Fruit fly (Drosophila melanogaster) whole organism, embryonic: ENCODE data around the gene Hnf4.

Source experiments
- CG10209 ChIP-seq: fragments of 200-800 bp; sonication (Bioruptor generic); optimal IDR thresholded peaks from 3 replicates; lab custom pipeline; 2017; ENCODE audit warnings: missing biosample characterization, mild to moderate bottlenecking, missing genetic modification characterization, missing genetic modification reagents
- CG11247 ChIP-seq: fragments of 200-800 bp; sonication (Bioruptor generic); IDR thresholded peaks from 2 replicates; pipeline ENCODE4 v1.3.6; 2022; ENCODE audit warnings: missing biosample characterization, missing genetic modification characterization
- CG11696 ChIP-seq: fragments of 200-800 bp; sonication (Bioruptor generic); IDR thresholded peaks from 2 replicates; pipeline ENCODE4 v1.3.6; 2022; ENCODE audit warnings: missing biosample characterization, missing genetic modification characterization
- CG12155 ChIP-seq: fragments of 200-800 bp; sonication (Bioruptor generic); optimal IDR thresholded peaks from 3 replicates; lab custom pipeline; 2016; ENCODE audit warnings: missing biosample characterization, missing genetic modification characterization
- CG12236 ChIP-seq: fragments of 200-800 bp; sonication (Bioruptor generic); optimal IDR thresholded peaks from 2 replicates; lab custom pipeline; 2016; ENCODE audit warnings: missing biosample characterization, missing genetic modification characterization
- CG1233 ChIP-seq: fragments of 200-800 bp; sonication (Bioruptor generic); optimal IDR thresholded peaks from 4 replicates; lab custom pipeline; 2018; ENCODE audit warnings: missing biosample characterization, mild to moderate bottlenecking, missing genetic modification characterization
- CG13775 ChIP-seq: fragments of 200-800 bp; sonication (Bioruptor generic); optimal IDR thresholded peaks from 3 replicates; lab custom pipeline; 2017; ENCODE audit warnings: missing biosample characterization, mild to moderate bottlenecking, missing genetic modification characterization
- CG14441 ChIP-seq: fragments of 200-800 bp; sonication (Bioruptor generic); IDR thresholded peaks from 2 replicates; pipeline ENCODE4 v1.3.6; 2022; ENCODE audit warnings: missing biosample characterization, missing genetic modification characterization
- CG15011 ChIP-seq: fragments of 200-800 bp; sonication (Bioruptor generic); optimal IDR thresholded peaks from 3 replicates; lab custom pipeline; 2018; ENCODE audit warnings: missing biosample characterization, mild to moderate bottlenecking, missing genetic modification characterization
- CG15269 ChIP-seq: fragments of 200-800 bp; sonication (Bioruptor generic); optimal IDR thresholded peaks from 2 replicates; lab custom pipeline; 2018; ENCODE audit warnings: missing biosample characterization, mild to moderate bottlenecking, missing genetic modification characterization, moderate library complexity
- CG32767 ChIP-seq: fragments of 200-800 bp; sonication (Bioruptor generic); IDR thresholded peaks from 2 replicates; pipeline ENCODE4 v1.3.6; 2022; ENCODE audit warnings: missing biosample characterization, missing genetic modification characterization
- CG32772 ChIP-seq: fragments of 200-800 bp; sonication (Bioruptor generic); IDR thresholded peaks from 2 replicates; pipeline ENCODE4 v1.3.6; 2022; ENCODE audit warnings: missing biosample characterization, missing genetic modification characterization
- CG34224 ChIP-seq: fragments of 200-800 bp; sonication (Bioruptor generic); IDR thresholded peaks from 3 replicates; pipeline ENCODE4 v1.3.6; 2022; ENCODE audit warnings: missing biosample characterization, missing genetic modification characterization; ENCODE audit not compliant: partially characterized antibody
- CG4282 ChIP-seq: fragments of 200-800 bp; sonication (Bioruptor generic); optimal IDR thresholded peaks from 2 replicates; lab custom pipeline; 2016; ENCODE audit warnings: missing biosample characterization, missing genetic modification characterization
- CG7271 ChIP-seq: fragments of 200-800 bp; sonication (Bioruptor generic); optimal IDR thresholded peaks from 2 replicates; lab custom pipeline; 2018; ENCODE audit warnings: missing biosample characterization, mild to moderate bottlenecking, missing genetic modification characterization, moderate library complexity
- CG7357 ChIP-seq: fragments of 200-800 bp; sonication (Bioruptor generic); IDR thresholded peaks from 3 replicates; pipeline ENCODE4 v1.3.6; 2022; ENCODE audit warnings: missing biosample characterization, missing genetic modification characterization
- CG8478 ChIP-seq: fragments of >200 bp; optimal IDR thresholded peaks from 2 replicates; lab custom pipeline; 2018
- CG8944 ChIP-seq: fragments of 200-800 bp; sonication (Bioruptor generic); optimal IDR thresholded peaks from 3 replicates; lab custom pipeline; 2016; ENCODE audit warnings: missing biosample characterization, missing genetic modification characterization
- CoRest ChIP-seq: fragments of 200-800 bp; sonication (Bioruptor generic); optimal IDR thresholded peaks from 3 replicates; lab custom pipeline; 2018; ENCODE audit warnings: missing biosample characterization, mild to moderate bottlenecking, missing genetic modification characterization, moderate library complexity
- Deaf1 ChIP-seq: fragments of 200-800 bp; optimal IDR thresholded peaks from 3 replicates; lab custom pipeline; 2019; ENCODE audit warnings: missing biosample characterization, mild to moderate bottlenecking, missing genetic modification characterization, moderate library complexity
- HLHmδ ChIP-seq: fragments of 200-800 bp; sonication (Bioruptor generic); optimal IDR thresholded peaks from 2 replicates; lab custom pipeline; 2018; ENCODE audit warnings: missing biosample characterization, mild to moderate bottlenecking, missing genetic modification characterization, moderate library complexity
- Hr3 ChIP-seq: fragments of 200-800 bp; sonication (Bioruptor generic); optimal IDR thresholded peaks from 3 replicates; lab custom pipeline; 2016; ENCODE audit warnings: missing biosample characterization, missing genetic modification characterization
- Hsf ChIP-seq: fragments of 200-800 bp; sonication (Bioruptor generic); optimal IDR thresholded peaks from 3 replicates; lab custom pipeline; 2016; ENCODE audit warnings: missing biosample characterization, missing genetic modification characterization
- MBD-R2 ChIP-seq: fragments of 200-800 bp; sonication (Bioruptor generic); IDR thresholded peaks from 2 replicates; pipeline ENCODE4 v1.3.6; 2022; ENCODE audit warnings: missing biosample characterization, missing genetic modification characterization
- NfI ChIP-seq: fragments of 200-800 bp; sonication (Bioruptor generic); optimal IDR thresholded peaks from 3 replicates; lab custom pipeline; 2018; ENCODE audit warnings: missing biosample characterization, mild to moderate bottlenecking, missing genetic modification characterization, moderate library complexity
- Oli ChIP-seq: fragments of 200-800 bp; sonication (Bioruptor generic); optimal IDR thresholded peaks from 2 replicates; lab custom pipeline; 2018; ENCODE audit warnings: missing biosample characterization, mild to moderate bottlenecking, missing genetic modification characterization, moderate library complexity
- Sox100B ChIP-seq: fragments of 200-800 bp; sonication (Bioruptor generic); optimal IDR thresholded peaks from 3 replicates; lab custom pipeline; 2018; ENCODE audit warnings: missing biosample characterization, mild to moderate bottlenecking, missing genetic modification characterization
- Sry-δ ChIP-seq: fragments of 200-800 bp; sonication (Bioruptor generic); optimal IDR thresholded peaks from 2 replicates; lab custom pipeline; 2016; ENCODE audit warnings: missing biosample characterization, missing genetic modification characterization
- Taf1 ChIP-seq: fragments of 200-800 bp; sonication (Bioruptor generic); IDR thresholded peaks from 2 replicates; pipeline ENCODE4 v1.3.6; 2022; ENCODE audit warnings: missing biosample characterization, missing genetic modification characterization
- Xrp1 ChIP-seq: fragments of 200-800 bp; sonication (Bioruptor generic); IDR thresholded peaks from 2 replicates; pipeline ENCODE4 v1.3.6; 2022; ENCODE audit warnings: missing biosample characterization, missing genetic modification characterization
- bowl ChIP-seq: fragments of 200-800 bp; sonication (Bioruptor generic); IDR thresholded peaks from 2 replicates; pipeline ENCODE4 v1.3.6; 2022; ENCODE audit warnings: missing biosample characterization, missing genetic modification characterization
- cg ChIP-seq: fragments of 200-800 bp; sonication (Bioruptor generic); optimal IDR thresholded peaks from 3 replicates; lab custom pipeline; 2019; ENCODE audit warnings: missing biosample characterization, mild to moderate bottlenecking, missing genetic modification characterization, moderate library complexity
- croc ChIP-seq: fragments of 200-800 bp; sonication (Bioruptor generic); conservative IDR thresholded peaks from 3 replicates; pipeline ENCODE4 v1.3.6; 2022; ENCODE audit warnings: missing biosample characterization, missing genetic modification characterization
- crol ChIP-seq: fragments of 200-800 bp; sonication (Bioruptor generic); IDR thresholded peaks from 2 replicates; pipeline ENCODE4 v1.3.6; 2022; ENCODE audit warnings: missing biosample characterization, missing genetic modification characterization
- dm ChIP-seq: fragments of 200-800 bp; sonication (Bioruptor generic); optimal IDR thresholded peaks from 3 replicates; lab custom pipeline; 2016; ENCODE audit warnings: missing biosample characterization, missing genetic modification characterization
- ftz-f1 ChIP-seq: fragments of 200-800 bp; sonication (Bioruptor generic); optimal IDR thresholded peaks from 2 replicates; lab custom pipeline; 2016; ENCODE audit warnings: missing biosample characterization, missing genetic modification characterization
- hbn ChIP-seq: fragments of 200-800 bp; sonication (Bioruptor generic); IDR thresholded peaks from 2 replicates; pipeline ENCODE4 v1.3.6; 2022; ENCODE audit warnings: missing biosample characterization, missing genetic modification characterization; ENCODE audit not compliant: partially characterized antibody
- inv ChIP-seq: fragments of 200-800 bp; sonication (Bioruptor generic); IDR thresholded peaks from 2 replicates; pipeline ENCODE4 v1.3.6; 2022; ENCODE audit warnings: missing biosample characterization, missing genetic modification characterization; ENCODE audit not compliant: partially characterized antibody
- pita ChIP-seq: fragments of 200-800 bp; sonication (Bioruptor generic); optimal IDR thresholded peaks from 2 replicates; lab custom pipeline; 2017; ENCODE audit warnings: missing biosample characterization, mild to moderate bottlenecking, missing genetic modification characterization
- run ChIP-seq: fragments of 200-800 bp; sonication (Bioruptor generic); optimal IDR thresholded peaks from 3 replicates; lab custom pipeline; 2018; ENCODE audit warnings: missing biosample characterization, mild to moderate bottlenecking, missing genetic modification characterization
- scrt ChIP-seq: fragments of 200-800 bp; sonication (Bioruptor generic); optimal IDR thresholded peaks from 2 replicates; lab custom pipeline; 2018; ENCODE audit warnings: missing biosample characterization, mild to moderate bottlenecking, missing genetic modification characterization, moderate library complexity
- sens ChIP-seq: fragments of 200-800 bp; sonication (Bioruptor generic); peaks from one replicate; lab custom pipeline; 2016; ENCODE audit warnings: missing biosample characterization, missing genetic modification characterization
- stc ChIP-seq: fragments of 200-800 bp; sonication (Bioruptor generic); IDR thresholded peaks from 2 replicates; pipeline ENCODE4 v1.3.6; 2022; ENCODE audit warnings: missing biosample characterization, missing genetic modification characterization
- tgo ChIP-seq: fragments of 200-800 bp; sonication (Bioruptor generic); IDR thresholded peaks from 3 replicates; pipeline ENCODE4 v1.3.6; 2022; ENCODE audit warnings: missing biosample characterization, missing genetic modification characterization
- tin ChIP-seq: fragments of 200-800 bp; sonication (Bioruptor generic); optimal IDR thresholded peaks from 3 replicates; lab custom pipeline; 2016; ENCODE audit warnings: missing biosample characterization, missing genetic modification characterization
- tna ChIP-seq: fragments of 200-800 bp; sonication (Bioruptor generic); IDR thresholded peaks from 2 replicates; pipeline ENCODE4 v1.3.6; 2022; ENCODE audit warnings: missing biosample characterization, missing genetic modification characterization; ENCODE audit not compliant: partially characterized antibody
- tup ChIP-seq: fragments of 200-800 bp; sonication (Bioruptor generic); optimal IDR thresholded peaks from 2 replicates; lab custom pipeline; 2016; ENCODE audit warnings: missing biosample characterization, mild to moderate bottlenecking, missing genetic modification characterization, moderate library complexity
- vnd ChIP-seq: fragments of 200-800 bp; sonication (Bioruptor generic); IDR thresholded peaks from 3 replicates; pipeline ENCODE4 v1.3.6; 2022; ENCODE audit warnings: missing biosample characterization, missing genetic modification characterization; ENCODE audit not compliant: partially characterized antibody
- wek ChIP-seq: fragments of 200-800 bp; sonication (Bioruptor generic); optimal IDR thresholded peaks from 3 replicates; lab custom pipeline; 2018; ENCODE audit warnings: missing biosample characterization, mild to moderate bottlenecking, missing genetic modification characterization, moderate library complexity
- wor ChIP-seq: fragments of 200-800 bp; sonication (Bioruptor generic); IDR thresholded peaks from 2 replicates; pipeline ENCODE4 v1.3.6; 2022; ENCODE audit warnings: missing biosample characterization, missing genetic modification characterization
- zen2 ChIP-seq: fragments of 200-800 bp; sonication (Bioruptor generic); IDR thresholded peaks from 3 replicates; pipeline ENCODE4 v1.3.6; 2022; ENCODE audit warnings: missing biosample characterization, missing genetic modification characterization; ENCODE audit not compliant: partially characterized antibody

Hnf4 gene

dm6 chr2L:8735572-8735996 lies 26.2 kb upstream of the Hnf4 start (continued):
- TF ChIP-seq scrt = peak; percentile 52
- TF ChIP-seq CG32772 (GFP tag; lab: Robert Waterston, UW) = no peak
- TF ChIP-seq CG7357 (GFP tag; lab: Robert Waterston, UW) = no peak
- TF ChIP-seq ftz-f1 (GFP tag; lab: Kevin White, UChicago) = peak; percentile 77
- peak; percentile 57 for TF ChIP-seq CG15269 (tag; lab: Kevin White, UChicago)
- TF ChIP-seq CG1233 = peak; percentile 59
- TF ChIP-seq Hr3 (GFP tag; lab: Kevin White, UChicago) = no peak
- TF ChIP-seq wek (GFP tag; lab: Kevin White, UChicago) = no peak
- TF ChIP-seq CG8478 (lab: Kevin White, UChicago) = no peak
- no peak for TF ChIP-seq CG8944 (GFP tag; lab: Kevin White, UChicago)
- no peak for TF ChIP-seq pita
- TF ChIP-seq Sry-δ = no peak
- TF ChIP-seq tup (GFP tag; lab: Kevin White, UChicago) = no peak
- TF ChIP-seq CG12155 (GFP tag; lab: Kevin White, UChicago) = no peak
- peak; percentile 10; the same call in 1 of the 2 replicates for TF ChIP-seq CG32767 (GFP tag; lab: Robert Waterston, UW)
- TF ChIP-seq CG11247 (GFP tag; lab: Robert Waterston, UW) = no peak
- TF ChIP-seq CG13775 = no peak
- peak; percentile 60 for TF ChIP-seq CG34224 (GFP tag; lab: Robert Waterston, UW)
- TF ChIP-seq CG4282 (GFP tag; lab: Kevin White, UChicago) = peak; percentile 3
- peak; percentile 62; the same call in 1 of the 2 replicates for TF ChIP-seq bowl
- TF ChIP-seq Sox100B (GFP tag; lab: Kevin White, UChicago) = no peak
- peak; percentile 90 for TF ChIP-seq sens (GFP tag; lab: Kevin White, UChicago)
- peak; percentile 31; the same call in 1 of the 2 replicates for TF ChIP-seq MBD-R2 (GFP tag; lab: Robert Waterston, UW)
- TF ChIP-seq Xrp1 = peak; percentile 34; the same call in 1 of the 2 replicates
- peak; percentile 14 for TF ChIP-seq CG10209 (GFP tag; lab: Kevin White, UChicago)
- 0 out of 2 replicates have a peak, but pooled peaks have one; percentile 41 for TF ChIP-seq hbn (GFP tag; lab: Robert Waterston, UW)
- TF ChIP-seq CoRest (tag; lab: Kevin White, UChicago) = no peak
- TF ChIP-seq HLHmδ (GFP tag; lab: Kevin White, UChicago) = peak; percentile 50
- 0 out of 2 replicates have a peak, but pooled peaks have one; percentile 6 for TF ChIP-seq crol (GFP tag; lab: Robert Waterston, UW)
- TF ChIP-seq Oli (tag; lab: Kevin White, UChicago) = no peak
- TF ChIP-seq CG15011 (GFP tag; lab: Kevin White, UChicago) = peak; percentile 10
- TF ChIP-seq zen2 (GFP tag; lab: Robert Waterston, UW) = no peak; the same call in 1 of the 3 replicates
- TF ChIP-seq vnd (GFP tag; lab: Robert Waterston, UW) = no peak
- peak; percentile 67 for TF ChIP-seq Deaf1 (tag; lab: Kevin White, UChicago)
- peak; percentile 93 for TF ChIP-seq cg (GFP tag; lab: Kevin White, UChicago)
- no peak for TF ChIP-seq tgo (GFP tag; lab: Robert Waterston, UW)
- TF ChIP-seq Hsf = no peak
- no peak for TF ChIP-seq run (tag; lab: Kevin White, UChicago)
- TF ChIP-seq croc = no peak
- TF ChIP-seq CG14441 (GFP tag; lab: Robert Waterston, UW) = no peak
- 0 out of 2 replicates have a peak, but pooled peaks have one; percentile 28 for TF ChIP-seq Taf1 (GFP tag; lab: Robert Waterston, UW)
- no peak for TF ChIP-seq tin (GFP tag; lab: Kevin White, UChicago)
- TF ChIP-seq dm (GFP tag; lab: Kevin White, UChicago) = peak; percentile 21
- TF ChIP-seq wor (GFP tag; lab: Robert Waterston, UW) = no peak
- TF ChIP-seq inv (GFP tag; lab: Robert Waterston, UW) = no peak; the same call in 1 of the 2 replicates
- TF ChIP-seq CG7271 = no peak
- TF ChIP-seq stc (GFP tag; lab: Robert Waterston, UW) = peak; percentile 72; the same call in 1 of the 2 replicates
- TF ChIP-seq CG11696 (GFP tag; lab: Robert Waterston, UW) = no peak
- TF ChIP-seq NfI (GFP tag; lab: Kevin White, UChicago) = peak; percentile 7
- TF ChIP-seq tna (GFP tag; lab: Robert Waterston, UW) = peak; percentile 71
- peak; percentile 8 for TF ChIP-seq CG12236 (GFP tag; lab: Kevin White, UChicago)
